Worm (Caenorhabditis elegans) whole organism, L1 larva: ENCODE measurements around the gene clc-7.

Experiments used
- C34B4.2 ChIP-seq: sonication (generic microtip); optimal IDR thresholded peaks from 2 replicates; lab custom pipeline; 2017; ENCODE audit warnings: mild to moderate bottlenecking, missing genetic modification characterization, missing compliant biosample characterization
- aly-2 ChIP-seq: fragments of 150-350 bp; optimal IDR thresholded peaks from 2 replicates; lab custom pipeline; 2014; ENCODE audit warnings: missing biosample characterization, missing genetic modification characterization
- ama-1 ChIP-seq: fragments of 150-350 bp; optimal IDR thresholded peaks from 2 replicates; lab custom pipeline; 2014
- egl-27 ChIP-seq, 2 experiments: fragments of 150-350 bp in 1 of 2; sonication (generic microtip); optimal IDR thresholded peaks; 3 replicates each; lab custom pipeline; 2017 to 2018; ENCODE audit warnings: missing biosample characterization in 2 of 2, missing genetic modification characterization in 2 of 2, missing genetic modification reagents in 2 of 2
- elt-3 ChIP-seq, 6 experiments: fragments of 150-350 bp in 1 of 6; sonication (generic microtip); optimal IDR thresholded peaks; 2 replicates each; lab custom pipeline; 2017 to 2018; ENCODE audit warnings: missing biosample characterization in 6 of 6, missing genetic modification characterization in 6 of 6, inconsistent platforms in 1 of 6
- fkh-8 ChIP-seq: sonication (generic microtip); optimal IDR thresholded peaks from 2 replicates; lab custom pipeline; 2016; ENCODE audit warnings: mild to moderate bottlenecking, missing genetic modification characterization, missing compliant biosample characterization
- hpl-2 ChIP-seq: fragments of 150-350 bp; optimal IDR thresholded peaks from 2 replicates; lab custom pipeline; 2014; ENCODE audit warnings: missing biosample characterization, missing genetic modification reagents, missing genetic modification characterization
- lin-13 ChIP-seq: fragments of 150-350 bp; optimal IDR thresholded peaks from 2 replicates; lab custom pipeline; 2014; ENCODE audit warnings: missing biosample characterization, missing genetic modification reagents, missing genetic modification characterization
- lin-35 ChIP-seq, 2 experiments: fragments of 150-350 bp; optimal IDR thresholded peaks; 2 replicates each; lab custom pipeline; 2014; ENCODE audit warnings: missing biosample characterization in 2 of 2, missing genetic modification characterization in 2 of 2, missing genetic modification reagents in 2 of 2
- lin-39 ChIP-seq: fragments of 150-350 bp; optimal IDR thresholded peaks from 2 replicates; lab custom pipeline; 2014; ENCODE audit warnings: missing biosample characterization, missing genetic modification reagents, missing genetic modification characterization
- mdl-1 ChIP-seq, 2 experiments: fragments of 150-350 bp; optimal IDR thresholded peaks; 2 replicates each; lab custom pipeline; 2014 to 2017; ENCODE audit warnings: missing biosample characterization in 2 of 2, missing genetic modification characterization in 2 of 2, inconsistent platforms in 1 of 2
- skn-1 ChIP-seq: fragments of 150-350 bp; optimal IDR thresholded peaks from 2 replicates; lab custom pipeline; 2014; ENCODE audit warnings: missing biosample characterization, missing genetic modification characterization
- unc-86 ChIP-seq: sonication (generic microtip); optimal IDR thresholded peaks from 2 replicates; lab custom pipeline; 2016; ENCODE audit warnings: missing genetic modification characterization, missing compliant biosample characterization
- zag-1 ChIP-seq: fragments of 150-350 bp; optimal IDR thresholded peaks from 2 replicates; lab custom pipeline; 2014; ENCODE audit warnings: missing biosample characterization, missing genetic modification characterization

- TF ChIP-seq egl-27 (tag; optimal IDR thresholded peaks at IDR 0.05; lab: Kevin White, UChicago) (no peak), hpl-2 (GFP tag; lab: Kevin White, UChicago) (no peak), lin-39 (no peak), mdl-1 (tag; optimal IDR thresholded peaks at IDR 0.05; lab: Kevin White, UChicago) (no peak), ama-1 (lab: Kevin White, UChicago) (no peak), elt-3 (tag; optimal IDR thresholded peaks at IDR 0.05; lab: Kevin White, UChicago) (no peak), aly-2 (tag; lab: Kevin White, UChicago) (no peak), skn-1 (no peak), fkh-8 (no peak), unc-86 (tag; lab: Kevin White, UChicago) (no peak), C34B4.2 (tag; lab: Kevin White, UChicago) (no peak), zag-1 (tag; lab: Kevin White, UChicago) (no peak), lin-13 (no peak), lin-35 (GFP tag; optimal IDR thresholded peaks at IDR 0.05; lab: Kevin White, UChicago) (no peak)
These were observed 27.9 kb upstream of the clc-7 start for ce11 chrX:5040038-5040437.
